Fruit fly (Drosophila melanogaster) whole organism, embryonic: ENCODE measurements around the gene CG43367.

Experiments used
- Antp ChIP-seq: fragments of 200-800 bp; sonication (Bioruptor generic); optimal IDR thresholded peaks from 3 replicates; lab custom pipeline; 2016; ENCODE audit warnings: missing biosample characterization, missing genetic modification characterization
- Atf-2 ChIP-seq: fragments of 200-800 bp; sonication (Bioruptor generic); optimal IDR thresholded peaks from 2 replicates; lab custom pipeline; 2016; ENCODE audit warnings: missing biosample characterization, missing genetic modification characterization
- C15 ChIP-seq: fragments of 200-800 bp; sonication (Bioruptor generic); IDR thresholded peaks from 3 replicates; pipeline ENCODE4 v1.3.6; 2022; ENCODE audit warnings: missing biosample characterization, missing genetic modification characterization
- CG10959 ChIP-seq: fragments of 200-800 bp; sonication (Bioruptor generic); IDR thresholded peaks from 2 replicates; pipeline ENCODE4 v1.3.6; 2022; ENCODE audit warnings: missing biosample characterization, missing genetic modification characterization
- CG11695 ChIP-seq: fragments of 200-800 bp; sonication (Bioruptor generic); IDR thresholded peaks from 3 replicates; pipeline ENCODE4 v1.3.6; 2022; ENCODE audit warnings: missing biosample characterization, missing genetic modification characterization
- CG12769 ChIP-seq: fragments of 200-800 bp; sonication (Bioruptor generic); optimal IDR thresholded peaks from 2 replicates; lab custom pipeline; 2019; ENCODE audit warnings: missing biosample characterization, mild to moderate bottlenecking, missing genetic modification characterization, moderate library complexity
- CG13775 ChIP-seq: fragments of 200-800 bp; sonication (Bioruptor generic); optimal IDR thresholded peaks from 3 replicates; lab custom pipeline; 2017; ENCODE audit warnings: missing biosample characterization, mild to moderate bottlenecking, missing genetic modification characterization
- CG13894 ChIP-seq: fragments of 200-800 bp; sonication (Bioruptor generic); optimal IDR thresholded peaks from 3 replicates; lab custom pipeline; 2018; ENCODE audit warnings: missing biosample characterization, mild to moderate bottlenecking, missing genetic modification characterization, moderate library complexity
- CG15479 ChIP-seq: fragments of 200-800 bp; sonication (Bioruptor generic); optimal IDR thresholded peaks from 3 replicates; lab custom pipeline; 2019; ENCODE audit warnings: missing biosample characterization, mild to moderate bottlenecking, missing genetic modification characterization, moderate library complexity
- CG15514 ChIP-seq: fragments of 200-800 bp; sonication (Bioruptor generic); optimal IDR thresholded peaks from 3 replicates; lab custom pipeline; 2017; ENCODE audit warnings: missing biosample characterization, missing genetic modification characterization, mild to moderate bottlenecking, moderate library complexity, missing genetic modification reagents
- CG16815 ChIP-seq: fragments of 200-800 bp; sonication (Bioruptor generic); optimal IDR thresholded peaks from 3 replicates; lab custom pipeline; 2017; ENCODE audit warnings: missing biosample characterization, mild to moderate bottlenecking, missing genetic modification characterization
- CG17328 ChIP-seq: fragments of 200-800 bp; sonication (Bioruptor generic); IDR thresholded peaks from 2 replicates; pipeline ENCODE4 v1.3.6; 2022; ENCODE audit warnings: missing biosample characterization, missing genetic modification characterization
- CG17568 ChIP-seq: fragments of 200-800 bp; sonication (Bioruptor generic); optimal IDR thresholded peaks from 2 replicates; lab custom pipeline; 2018; ENCODE audit warnings: missing biosample characterization, mild to moderate bottlenecking, missing genetic modification characterization, moderate library complexity
- CG17612 ChIP-seq: fragments of 200-800 bp; sonication (Bioruptor generic); IDR thresholded peaks from 2 replicates; pipeline ENCODE4 v1.3.6; 2022; ENCODE audit warnings: missing biosample characterization, missing genetic modification characterization
- CG18619 ChIP-seq: fragments of 200-800 bp; sonication (Bioruptor generic); optimal IDR thresholded peaks from 3 replicates; lab custom pipeline; 2017; ENCODE audit warnings: missing biosample characterization, mild to moderate bottlenecking, missing genetic modification characterization
- CG3281 ChIP-seq: fragments of 200-800 bp; sonication (Bioruptor generic); optimal IDR thresholded peaks from 3 replicates; lab custom pipeline; 2017; ENCODE audit warnings: missing biosample characterization, mild to moderate bottlenecking, missing genetic modification characterization
- CG34422 ChIP-seq: fragments of 200-800 bp; sonication (Bioruptor generic); IDR thresholded peaks from 3 replicates; pipeline ENCODE4 v1.3.6; 2022; ENCODE audit warnings: missing biosample characterization, missing genetic modification characterization
- CG7271 ChIP-seq: fragments of 200-800 bp; sonication (Bioruptor generic); optimal IDR thresholded peaks from 2 replicates; lab custom pipeline; 2018; ENCODE audit warnings: missing biosample characterization, mild to moderate bottlenecking, missing genetic modification characterization, moderate library complexity
- CG7556 ChIP-seq: fragments of 200-800 bp; sonication (Bioruptor generic); optimal IDR thresholded peaks from 2 replicates; lab custom pipeline; 2017; ENCODE audit warnings: missing biosample characterization, mild to moderate bottlenecking, missing genetic modification characterization
- CG7987 ChIP-seq: fragments of 200-800 bp; sonication (Bioruptor generic); optimal IDR thresholded peaks from 2 replicates; lab custom pipeline; 2018; ENCODE audit warnings: missing biosample characterization, mild to moderate bottlenecking, missing genetic modification characterization, moderate library complexity
- CG9797 ChIP-seq: fragments of 200-800 bp; sonication (Bioruptor generic); optimal IDR thresholded peaks from 3 replicates; lab custom pipeline; 2018; ENCODE audit warnings: missing biosample characterization, mild to moderate bottlenecking, missing genetic modification characterization
- D ChIP-seq, 2 experiments: fragments of 200-800 bp in 1 of 2; fragments of >200 bp in 1 of 2; sonication (Bioruptor generic) in 1 of 2; optimal IDR thresholded peaks; 2 replicates in 1 of 2; 3 replicates in 1 of 2; lab custom pipeline; 2017; ENCODE audit warnings: mild to moderate bottlenecking in 1 of 2, missing biosample characterization in 1 of 2, missing genetic modification characterization in 1 of 2, missing genetic modification reagents in 1 of 2
- D19A ChIP-seq: fragments of 200-800 bp; optimal IDR thresholded peaks from 3 replicates; lab custom pipeline; 2019; ENCODE audit warnings: missing biosample characterization, mild to moderate bottlenecking, missing genetic modification characterization, moderate library complexity
- Dad ChIP-seq: fragments of 200-800 bp; sonication (Bioruptor generic); optimal IDR thresholded peaks from 3 replicates; lab custom pipeline; 2016; ENCODE audit warnings: missing biosample characterization, missing genetic modification characterization
- Dip2 ChIP-seq: fragments of 200-800 bp; sonication (Bioruptor generic); IDR thresholded peaks from 2 replicates; pipeline ENCODE4 v1.3.6; 2022; ENCODE audit warnings: missing biosample characterization, missing genetic modification characterization
- Dp ChIP-seq: fragments of 200-800 bp; sonication (Bioruptor generic); optimal IDR thresholded peaks from 2 replicates; lab custom pipeline; 2018; ENCODE audit warnings: missing biosample characterization, mild to moderate bottlenecking, missing genetic modification characterization, moderate library complexity
- Hr39 ChIP-seq: fragments of >200 bp; optimal IDR thresholded peaks from 2 replicates; lab custom pipeline; 2017
- Kr ChIP-seq: fragments of 200-800 bp; sonication (Bioruptor generic); optimal IDR thresholded peaks from 2 replicates; lab custom pipeline; 2017; ENCODE audit warnings: missing biosample characterization, mild to moderate bottlenecking, missing genetic modification characterization
- Oaz ChIP-seq: fragments of 200-800 bp; sonication (Bioruptor generic); IDR thresholded peaks from 2 replicates; pipeline ENCODE4 v1.3.6; 2022; ENCODE audit warnings: missing biosample characterization, missing genetic modification characterization
- Ptx1 ChIP-seq: fragments of 200-800 bp; sonication (Bioruptor generic); IDR thresholded peaks from 2 replicates; pipeline ENCODE4 v1.3.6; 2022; ENCODE audit warnings: missing biosample characterization, missing genetic modification characterization
- Sox102F ChIP-seq: fragments of 200-800 bp; sonication (Bioruptor generic); optimal IDR thresholded peaks from 2 replicates; lab custom pipeline; 2018; ENCODE audit warnings: missing biosample characterization, mild to moderate bottlenecking, missing genetic modification characterization, moderate library complexity
- Taf1 ChIP-seq: fragments of 200-800 bp; sonication (Bioruptor generic); IDR thresholded peaks from 2 replicates; pipeline ENCODE4 v1.3.6; 2022; ENCODE audit warnings: missing biosample characterization, missing genetic modification characterization
- ac ChIP-seq: fragments of 200-800 bp; sonication (Bioruptor generic); optimal IDR thresholded peaks from 3 replicates; lab custom pipeline; 2017; ENCODE audit warnings: missing biosample characterization, mild to moderate bottlenecking, missing genetic modification characterization
- al ChIP-seq: fragments of 200-800 bp; sonication (Bioruptor generic); IDR thresholded peaks from 2 replicates; pipeline ENCODE4 v1.3.6; 2022; ENCODE audit warnings: missing biosample characterization, missing genetic modification characterization
- amos ChIP-seq: fragments of 200-800 bp; sonication (Bioruptor generic); IDR thresholded peaks from 2 replicates; pipeline ENCODE4 v1.3.6; 2022; ENCODE audit warnings: missing biosample characterization, missing genetic modification characterization; ENCODE audit not compliant: partially characterized antibody
- ato ChIP-seq: fragments of 200-800 bp; sonication (Bioruptor generic); IDR thresholded peaks from 2 replicates; pipeline ENCODE4 v1.3.6; 2022; ENCODE audit warnings: missing biosample characterization, missing genetic modification characterization; ENCODE audit not compliant: partially characterized antibody
- chm ChIP-seq: fragments of 200-800 bp; sonication (Bioruptor generic); IDR thresholded peaks from 2 replicates; pipeline ENCODE4 v1.3.6; 2022; ENCODE audit warnings: missing biosample characterization, missing genetic modification characterization
- chn ChIP-seq: fragments of 200-800 bp; sonication (Bioruptor generic); optimal IDR thresholded peaks from 2 replicates; lab custom pipeline; 2016; ENCODE audit warnings: missing biosample characterization, missing genetic modification characterization
- corto ChIP-seq: fragments of 200-800 bp; sonication (Bioruptor generic); optimal IDR thresholded peaks from 2 replicates; lab custom pipeline; 2016; ENCODE audit warnings: missing biosample characterization, mild to moderate bottlenecking, missing genetic modification characterization, moderate library complexity
- h ChIP-seq: fragments of >200 bp; optimal IDR thresholded peaks from 2 replicates; lab custom pipeline; 2017
- kah ChIP-seq: fragments of 200-800 bp; sonication (Bioruptor generic); optimal IDR thresholded peaks from 2 replicates; lab custom pipeline; 2018; ENCODE audit warnings: missing biosample characterization, mild to moderate bottlenecking, missing genetic modification characterization
- mld ChIP-seq: fragments of 200-800 bp; sonication (Bioruptor generic); IDR thresholded peaks from 3 replicates; pipeline ENCODE4 v1.3.6; 2022; ENCODE audit warnings: missing biosample characterization, missing genetic modification characterization; ENCODE audit not compliant: partially characterized antibody
- nom ChIP-seq: fragments of 200-800 bp; sonication (Bioruptor generic); optimal IDR thresholded peaks from 2 replicates; lab custom pipeline; 2017; ENCODE audit warnings: missing biosample characterization, missing genetic modification characterization, mild to moderate bottlenecking, moderate library complexity, missing genetic modification reagents
- ranshi ChIP-seq: fragments of 200-800 bp; sonication (Bioruptor generic); IDR thresholded peaks from 2 replicates; pipeline ENCODE4 v1.3.6; 2022; ENCODE audit warnings: missing biosample characterization, missing genetic modification characterization
- repo ChIP-seq: fragments of 200-800 bp; sonication (Bioruptor generic); optimal IDR thresholded peaks from 2 replicates; lab custom pipeline; 2016; ENCODE audit warnings: missing biosample characterization, missing genetic modification characterization
- so ChIP-seq: fragments of 200-800 bp; sonication (Bioruptor generic); IDR thresholded peaks from 3 replicates; pipeline ENCODE4 v1.3.6; 2022; ENCODE audit warnings: missing biosample characterization, missing genetic modification characterization
- sug ChIP-seq: fragments of 200-800 bp; optimal IDR thresholded peaks from 2 replicates; lab custom pipeline; 2019; ENCODE audit warnings: missing biosample characterization, mild to moderate bottlenecking, missing genetic modification characterization, moderate library complexity
- twi ChIP-seq: fragments of 200-800 bp; optimal IDR thresholded peaks from 2 replicates; lab custom pipeline; 2019; ENCODE audit warnings: missing biosample characterization, mild to moderate bottlenecking, missing genetic modification characterization, moderate library complexity
- unpg ChIP-seq: fragments of 200-800 bp; sonication (Bioruptor generic); optimal IDR thresholded peaks from 3 replicates; lab custom pipeline; 2018; ENCODE audit warnings: missing biosample characterization, mild to moderate bottlenecking, missing genetic modification characterization, moderate library complexity
- vvl ChIP-seq: fragments of 200-800 bp; sonication (Bioruptor generic); IDR thresholded peaks from 2 replicates; pipeline ENCODE4 v1.3.6; 2022; ENCODE audit warnings: missing biosample characterization, missing genetic modification characterization

Gene CG43367

DNA sequence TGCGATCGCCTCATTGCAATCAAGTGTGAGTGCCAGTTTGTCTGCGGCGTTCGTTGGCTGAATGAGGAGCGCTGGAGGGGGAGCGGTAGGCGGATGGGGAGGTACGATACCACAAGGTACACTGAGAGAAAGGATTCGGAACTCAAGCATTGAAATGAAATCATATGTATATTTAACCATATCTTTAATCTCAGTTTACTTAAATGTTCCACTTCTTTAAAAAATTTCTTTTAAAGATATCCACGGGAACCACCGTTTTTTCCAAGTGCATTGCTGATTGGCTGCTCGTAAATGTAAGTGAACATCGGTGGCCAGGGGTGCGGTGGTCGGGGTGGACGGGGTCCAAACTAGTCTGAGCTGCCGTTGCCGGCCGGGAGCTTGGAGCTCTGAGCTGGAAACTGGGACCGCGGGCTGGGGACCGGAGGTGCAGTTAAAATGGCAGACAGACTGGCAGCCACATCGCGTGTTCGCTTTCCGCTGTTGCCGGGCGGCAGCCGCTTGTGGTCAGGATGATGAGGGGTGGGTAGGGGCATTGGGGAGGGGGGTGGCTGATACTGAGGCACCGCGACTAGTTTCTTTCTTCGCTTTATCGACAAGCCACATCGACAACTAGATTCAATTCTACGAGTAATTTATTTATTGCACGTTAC is 34.5 kb downstream of the CG43367 start:
- TF ChIP-seq Dp (GFP tag; lab: Kevin White, UChicago): peak; percentile 7
- peak; percentile 83 for TF ChIP-seq corto
- TF ChIP-seq vvl (GFP tag; lab: Robert Waterston, UW): peak; percentile 99
- peak; percentile 97 for TF ChIP-seq so (GFP tag; lab: Robert Waterston, UW)
- no peak for TF ChIP-seq h (lab: Kevin White, UChicago)
- TF ChIP-seq CG16815 (GFP tag; lab: Kevin White, UChicago): peak; percentile 90
- peak; percentile 98 for TF ChIP-seq Ptx1 (GFP tag; lab: Robert Waterston, UW)
- no peak for TF ChIP-seq ato (GFP tag; lab: Robert Waterston, UW)
- TF ChIP-seq chn (GFP tag; lab: Kevin White, UChicago): peak; percentile 92
- TF ChIP-seq CG7556 (GFP tag; lab: Kevin White, UChicago): peak; percentile 96
- TF ChIP-seq unpg (GFP tag; lab: Kevin White, UChicago): peak; percentile 97
- peak; percentile 97 for TF ChIP-seq CG34422 (GFP tag; lab: Robert Waterston, UW)
- TF ChIP-seq Hr39 (lab: Kevin White, UChicago): no peak
- TF ChIP-seq CG17568: peak; percentile 91
- peak; percentile 95 for TF ChIP-seq CG11695
- TF ChIP-seq C15 (GFP tag; lab: Robert Waterston, UW): peak; percentile 90; the same call in 2 of the 3 replicates
- peak; percentile 89 for TF ChIP-seq Atf-2
- peak; percentile 48; the same call in 1 of the 2 replicates for TF ChIP-seq Dip2 (GFP tag; lab: Robert Waterston, UW)
- TF ChIP-seq CG7271 (tag; lab: Kevin White, UChicago): peak; percentile 81
- peak; percentile 90 for TF ChIP-seq sug
- TF ChIP-seq Oaz: peak; percentile 91
- TF ChIP-seq CG7987 (GFP tag; lab: Kevin White, UChicago): peak; percentile 85
- TF ChIP-seq CG13775: peak; percentile 92
- peak; percentile 72 for TF ChIP-seq CG17612
- peak; percentile 98 for TF ChIP-seq chm (GFP tag; lab: Robert Waterston, UW)
- peak; percentile 98 for TF ChIP-seq Sox102F (GFP tag; lab: Kevin White, UChicago)
- peak; percentile 68 for TF ChIP-seq al (GFP tag; lab: Robert Waterston, UW)
- TF ChIP-seq amos: no peak
- TF ChIP-seq nom (GFP tag; lab: Kevin White, UChicago): peak; percentile 98
- peak; percentile 99 for TF ChIP-seq CG17328
- TF ChIP-seq CG15479 (GFP tag; lab: Kevin White, UChicago): no peak
- no peak for TF ChIP-seq D (optimal IDR thresholded peaks at IDR 0.05; lab: Kevin White, UChicago)
- TF ChIP-seq D (GFP tag; optimal IDR thresholded peaks at IDR 0.05; lab: Kevin White, UChicago): peak; percentile 97
- TF ChIP-seq CG13894: peak; percentile 34
- peak; percentile 44 for TF ChIP-seq CG9797
- peak; percentile 94 for TF ChIP-seq Antp
- peak; percentile 94 for TF ChIP-seq twi (tag; lab: Kevin White, UChicago)
- peak; percentile 84 for TF ChIP-seq CG3281 (GFP tag; lab: Kevin White, UChicago)
- TF ChIP-seq Dad (GFP tag; lab: Kevin White, UChicago): peak; percentile 93
- peak; percentile 96 for TF ChIP-seq ranshi (GFP tag; lab: Robert Waterston, UW)
- TF ChIP-seq CG18619 (GFP tag; lab: Kevin White, UChicago): peak; percentile 91
- peak; percentile 82 for TF ChIP-seq ac (GFP tag; lab: Kevin White, UChicago)
- peak; percentile 94 for TF ChIP-seq CG10959 (GFP tag; lab: Robert Waterston, UW)
- peak; percentile 39 for TF ChIP-seq Kr (GFP tag; lab: Kevin White, UChicago)
- TF ChIP-seq CG12769 (tag; lab: Kevin White, UChicago): peak; percentile 98
- peak; percentile 96 for TF ChIP-seq kah (GFP tag; lab: Kevin White, UChicago)
- TF ChIP-seq mld (GFP tag; lab: Robert Waterston, UW): no peak
- TF ChIP-seq D19A (tag; lab: Kevin White, UChicago): peak; percentile 94
- peak; percentile 77 for TF ChIP-seq CG15514
- TF ChIP-seq Taf1 (GFP tag; lab: Robert Waterston, UW): peak; percentile 81
- TF ChIP-seq repo (GFP tag; lab: Kevin White, UChicago): peak; percentile 88
